Worm (Caenorhabditis elegans): ENCODE data around the gene scvp-1.

Gene scvp-1

DNA sequence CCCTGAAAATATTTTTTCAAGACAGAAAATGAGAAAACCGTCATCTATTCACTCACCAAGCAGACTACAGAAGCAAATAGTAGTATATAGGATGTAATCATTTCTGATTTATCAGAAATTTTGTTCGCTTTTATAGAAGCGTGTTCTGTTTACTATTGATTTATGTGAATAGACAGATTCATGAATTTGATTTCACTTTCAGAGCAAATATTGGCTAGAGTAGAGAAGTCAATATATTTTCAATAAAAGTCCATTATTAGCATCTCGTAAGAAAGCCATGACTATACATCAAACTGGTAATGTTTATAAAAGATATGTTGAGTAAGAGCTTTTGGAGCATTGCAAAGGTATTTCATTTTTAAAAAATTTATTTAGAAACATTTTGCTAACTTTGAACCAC lies at the start of gene scvp-1:
Gene scvp-1 (minus strand): TSS at position 101 of the 400 bp plus-strand sequence.
- TF ChIP-seq hmg-4 (GFP tag; optimal IDR thresholded peaks at IDR 0.05) (no peak), tbx-11 (GFP tag; IDR thresholded peaks at IDR 0.05) (no peak), hnd-1 (tag; optimal IDR thresholded peaks at IDR 0.05) (no peak), scrt-1 (GFP tag; IDR thresholded peaks at IDR 0.05) (no peak), F13C5.2 (tag; optimal IDR thresholded peaks at IDR 0.05) (no peak)

DNA sequence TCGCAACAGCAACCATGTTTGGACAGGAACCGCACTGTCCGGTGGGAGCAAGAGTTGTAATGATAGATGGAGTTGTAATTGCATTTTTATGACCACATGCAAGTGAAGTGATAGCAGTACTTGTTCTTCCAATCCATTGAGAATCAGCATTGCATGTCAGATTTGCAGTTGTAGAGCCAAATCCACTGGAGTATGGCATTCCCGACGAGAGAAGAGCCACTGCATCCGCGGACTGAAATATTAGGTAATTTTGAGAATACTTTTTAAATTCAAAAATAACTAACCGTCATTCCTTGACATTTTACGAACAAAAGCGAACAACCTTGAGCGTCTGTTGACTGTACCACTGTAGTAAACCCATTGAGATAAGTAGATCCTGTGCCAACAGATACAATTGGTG lies 44.0 kb upstream of the scvp-1 start:
- TF ChIP-seq ceh-36 (tag; optimal IDR thresholded peaks at IDR 0.05) (no peak), tra-4 (tag; optimal IDR thresholded peaks at IDR 0.05) (no peak), aly-1 (tag; optimal IDR thresholded peaks at IDR 0.05) (no peak), ets-7 (tag; optimal IDR thresholded peaks at IDR 0.05) (no peak), flt-1 (GFP tag; IDR thresholded peaks at IDR 0.05) (no peak)

DNA sequence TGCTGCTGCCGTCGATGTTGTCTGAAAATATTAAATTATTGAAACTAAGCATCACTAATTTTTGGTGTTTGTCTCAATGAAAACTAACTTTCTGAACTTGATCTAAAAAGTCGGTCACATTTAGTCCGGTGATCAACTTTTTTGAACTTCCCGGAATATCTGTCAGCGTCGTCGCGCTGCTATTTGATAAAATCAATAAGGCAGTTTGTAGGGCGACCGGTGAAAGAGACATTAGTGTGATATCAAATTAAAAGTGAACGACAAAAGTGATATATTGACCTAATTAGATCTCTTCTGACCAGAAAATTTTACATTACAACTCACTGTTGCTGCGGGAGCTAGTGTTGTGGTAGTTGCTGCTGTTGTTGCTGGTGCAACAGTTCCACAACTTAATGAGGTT lies 39.8 kb upstream of the scvp-1 start:
- no peak for TF ChIP-seq hnd-1 (tag; optimal IDR thresholded peaks at IDR 0.05)
- no peak for TF ChIP-seq ets-7 (tag; optimal IDR thresholded peaks at IDR 0.05)
- TF ChIP-seq hmbx-1 (tag; optimal IDR thresholded peaks at IDR 0.05): no peak
- no peak for TF ChIP-seq tbx-11 (GFP tag; IDR thresholded peaks at IDR 0.05)
- no peak for TF ChIP-seq B0310.2 (tag; optimal IDR thresholded peaks at IDR 0.05)
- TF ChIP-seq F13C5.2 (tag; optimal IDR thresholded peaks at IDR 0.05): no peak
- no peak for TF ChIP-seq aly-1 (tag; optimal IDR thresholded peaks at IDR 0.05)
- TF ChIP-seq ceh-13 (GFP tag; optimal IDR thresholded peaks at IDR 0.05): no peak
- TF ChIP-seq hmg-4 (GFP tag; optimal IDR thresholded peaks at IDR 0.05): no peak
- no peak for TF ChIP-seq ceh-36 (tag; optimal IDR thresholded peaks at IDR 0.05)
- TF ChIP-seq sea-1 (GFP tag; conservative IDR thresholded peaks at IDR 0.05): no peak
- no peak for TF ChIP-seq ama-1 (optimal IDR thresholded peaks at IDR 0.05)
- no peak for TF ChIP-seq tbx-37 (GFP tag; conservative IDR thresholded peaks at IDR 0.05)
- TF ChIP-seq scrt-1 (GFP tag; IDR thresholded peaks at IDR 0.05): no peak
- no peak for TF ChIP-seq flt-1 (GFP tag; IDR thresholded peaks at IDR 0.05)
- TF ChIP-seq pes-1 (GFP tag; IDR thresholded peaks at IDR 0.05): no peak
- no peak for TF ChIP-seq tra-4 (tag; optimal IDR thresholded peaks at IDR 0.05)

DNA sequence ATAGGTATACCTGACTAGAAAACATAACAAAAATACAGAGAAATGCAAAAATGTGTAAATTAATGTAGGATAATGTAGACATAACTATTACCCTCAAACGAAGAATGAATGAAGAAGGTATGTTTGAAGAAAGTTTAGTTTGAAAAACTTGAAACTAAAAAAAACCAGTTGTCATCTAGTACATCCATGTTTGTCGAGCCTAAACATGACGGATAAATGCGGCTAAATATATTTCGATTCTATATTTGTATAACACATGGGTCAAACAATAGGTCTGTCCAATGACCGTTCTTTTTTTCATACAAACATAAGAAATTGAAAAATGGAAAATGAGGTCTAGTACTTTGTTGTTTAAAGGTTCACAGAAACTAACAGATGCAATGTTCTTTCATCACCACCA lies 39.0 kb upstream of the scvp-1 start, which contains the start of gene F17C11.22:
Gene F17C11.22 (minus strand): TSS at position 101 of the 400 bp plus-strand sequence.
- TF ChIP-seq sea-1 (GFP tag; conservative IDR thresholded peaks at IDR 0.05) (no peak), tbx-37 (GFP tag; conservative IDR thresholded peaks at IDR 0.05) (no peak), F13C5.2 (tag; optimal IDR thresholded peaks at IDR 0.05) (no peak), aly-1 (tag; optimal IDR thresholded peaks at IDR 0.05) (no peak), flt-1 (GFP tag; IDR thresholded peaks at IDR 0.05) (no peak), hmbx-1 (tag; optimal IDR thresholded peaks at IDR 0.05) (no peak), scrt-1 (GFP tag; IDR thresholded peaks at IDR 0.05) (no peak), ama-1 (optimal IDR thresholded peaks at IDR 0.05) (no peak), ets-7 (tag; optimal IDR thresholded peaks at IDR 0.05) (no peak), ceh-36 (tag; optimal IDR thresholded peaks at IDR 0.05) (no peak), B0310.2 (tag; optimal IDR thresholded peaks at IDR 0.05) (no peak), ceh-13 (GFP tag; optimal IDR thresholded peaks at IDR 0.05) (no peak)

DNA sequence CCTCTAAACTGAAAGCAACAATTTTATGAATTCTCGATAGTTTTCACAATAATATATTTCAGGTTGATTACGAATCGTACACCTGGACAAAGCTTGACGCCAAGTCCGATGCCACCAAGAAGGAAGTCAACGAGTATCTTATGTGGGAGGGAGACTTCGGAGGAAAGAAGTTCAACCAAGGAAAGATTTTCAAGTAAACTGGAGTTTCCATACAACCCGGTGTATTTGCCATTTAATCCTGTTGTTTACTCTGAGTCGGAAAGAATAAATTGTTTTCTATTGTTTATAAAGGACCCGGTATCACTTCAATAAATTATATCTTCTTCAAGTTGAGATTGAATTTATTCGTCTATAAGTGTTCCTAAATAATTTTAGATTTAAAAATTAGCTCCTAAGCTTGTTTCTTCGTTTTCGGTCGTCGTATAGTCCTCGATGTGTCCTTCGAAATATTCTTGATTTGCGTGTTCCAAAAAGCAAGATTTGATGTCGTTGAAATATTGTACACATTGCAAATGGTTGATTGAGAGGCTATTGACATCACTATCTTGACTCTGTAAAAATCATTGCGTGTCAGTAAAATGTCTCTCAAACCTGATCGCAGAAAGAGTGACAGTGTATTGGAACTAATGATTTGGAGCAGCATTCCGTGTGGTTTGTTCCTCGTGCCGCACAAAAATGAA lies 36.6 kb upstream of the scvp-1 start:
- TF ChIP-seq tbx-37 (GFP tag; conservative IDR thresholded peaks at IDR 0.05) (no peak), tra-4 (tag; optimal IDR thresholded peaks at IDR 0.05) (no peak), hnd-1 (tag; optimal IDR thresholded peaks at IDR 0.05) (no peak), tbx-11 (GFP tag; IDR thresholded peaks at IDR 0.05) (no peak), ets-7 (tag; optimal IDR thresholded peaks at IDR 0.05) (no peak), flt-1 (GFP tag; IDR thresholded peaks at IDR 0.05) (no peak), ceh-36 (tag; optimal IDR thresholded peaks at IDR 0.05) (no peak), scrt-1 (GFP tag; IDR thresholded peaks at IDR 0.05) (no peak), aly-1 (tag; optimal IDR thresholded peaks at IDR 0.05) (no peak), hmg-4 (GFP tag; optimal IDR thresholded peaks at IDR 0.05) (no peak), pes-1 (GFP tag; IDR thresholded peaks at IDR 0.05) (no peak), ceh-13 (GFP tag; optimal IDR thresholded peaks at IDR 0.05) (no peak), hmbx-1 (tag; optimal IDR thresholded peaks at IDR 0.05) (no peak)

DNA sequence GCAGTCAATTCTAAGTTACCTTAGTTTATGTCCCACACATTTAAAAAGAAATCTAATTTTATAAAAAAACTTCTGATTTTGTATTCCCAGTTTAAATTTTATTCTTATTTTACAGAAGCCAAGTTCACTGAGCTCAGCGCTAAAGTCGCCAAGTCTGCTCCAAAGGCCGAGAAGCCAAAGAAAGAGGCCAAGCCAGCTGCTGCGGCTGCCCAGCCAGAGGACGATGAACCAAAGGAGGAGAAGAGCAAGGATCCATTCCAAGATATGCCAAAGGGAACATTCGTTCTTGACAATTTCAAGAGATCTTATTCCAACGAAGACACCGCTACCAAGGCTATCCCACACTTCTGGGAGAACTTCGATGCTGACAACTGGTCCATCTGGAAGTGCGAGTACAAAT lies 35.8 kb upstream of the scvp-1 start:
- TF ChIP-seq hmg-4 (GFP tag; optimal IDR thresholded peaks at IDR 0.05) (no peak), flt-1 (GFP tag; IDR thresholded peaks at IDR 0.05) (no peak), F13C5.2 (tag; optimal IDR thresholded peaks at IDR 0.05) (no peak), hmbx-1 (tag; optimal IDR thresholded peaks at IDR 0.05) (no peak), aly-1 (tag; optimal IDR thresholded peaks at IDR 0.05) (no peak), B0310.2 (tag; optimal IDR thresholded peaks at IDR 0.05) (no peak), sea-1 (GFP tag; conservative IDR thresholded peaks at IDR 0.05) (no peak), scrt-1 (GFP tag; IDR thresholded peaks at IDR 0.05) (no peak), pes-1 (GFP tag; IDR thresholded peaks at IDR 0.05) (no peak)

DNA sequence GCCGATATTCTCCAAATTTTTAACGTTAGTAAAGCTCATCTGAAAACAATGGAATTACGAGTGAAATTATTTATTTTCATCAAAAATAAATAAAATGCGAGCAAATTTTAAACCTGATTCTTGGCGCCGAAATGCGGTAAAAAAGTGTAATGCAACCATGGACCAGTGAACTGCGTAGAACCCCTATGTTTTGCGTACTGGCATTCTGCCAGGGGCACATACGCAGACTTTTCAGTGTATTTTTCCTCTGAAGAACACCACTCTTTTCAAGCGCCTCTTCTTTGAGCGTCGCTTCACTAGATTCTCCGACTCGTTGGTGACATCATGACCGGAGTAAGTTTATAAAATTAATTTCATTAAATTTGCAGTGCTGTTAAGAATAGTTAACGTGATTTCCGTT lies 34.4 kb upstream of the scvp-1 start, which contains the start of the genes ctf-4 and eef-1G:
Gene ctf-4 (minus strand): TSS at position 39 of the 400 bp plus-strand sequence.
Gene eef-1G (plus strand): TSS at position 219 of the 400 bp plus-strand sequence.
- TF ChIP-seq F13C5.2 (tag; optimal IDR thresholded peaks at IDR 0.05): peak; percentile 74
- no peak for TF ChIP-seq hnd-1 (tag; optimal IDR thresholded peaks at IDR 0.05)

DNA sequence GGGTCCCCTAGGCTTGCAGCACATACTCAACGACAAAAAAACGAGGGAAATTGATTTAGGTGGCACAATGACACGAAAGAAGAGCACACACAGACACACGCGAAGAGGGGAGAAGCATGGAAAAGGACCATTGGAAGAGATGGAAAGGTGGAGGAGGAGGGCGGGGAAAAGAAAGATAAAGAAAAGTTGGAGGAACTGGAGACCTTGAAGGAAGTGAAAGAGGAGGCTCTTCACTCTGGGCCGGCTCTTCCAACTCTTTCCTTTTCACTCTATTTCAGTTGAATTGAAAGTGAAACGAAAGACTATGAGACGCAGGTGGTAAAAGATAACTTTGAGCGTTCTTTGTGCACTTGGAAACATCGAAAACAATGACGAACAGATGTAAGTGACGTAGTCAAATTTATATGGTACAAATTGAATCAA lies 30.4 kb upstream of the scvp-1 start:
- TF ChIP-seq ama-1 (optimal IDR thresholded peaks at IDR 0.05) (no peak), flt-1 (GFP tag; IDR thresholded peaks at IDR 0.05) (no peak), ceh-13 (GFP tag; optimal IDR thresholded peaks at IDR 0.05) (no peak), tbx-11 (GFP tag; IDR thresholded peaks at IDR 0.05) (no peak), hmg-4 (GFP tag; optimal IDR thresholded peaks at IDR 0.05) (no peak), sea-1 (GFP tag; conservative IDR thresholded peaks at IDR 0.05) (no peak), F13C5.2 (tag; optimal IDR thresholded peaks at IDR 0.05) (no peak)

All from whole organism, early embryonic.